Fruit fly (Drosophila melanogaster): ENCODE measurements around the gene 5-HT2A.
A peak's percentile ranks its signal among the peaks of the same experiment; 100 is the strongest.

Gene 5-HT2A

dm6 chr3R:4649880-4650493, 37.3 kb downstream of the 5-HT2A start (continued):
- 0 out of 4 replicates have a peak, but pooled peaks have one; percentile 52 for TF ChIP-seq chinmo (GFP tag; IDR thresholded peaks at IDR 0.05; ENCODE audit: partially characterized antibody)
- no peak for TF ChIP-seq CG32772 (GFP tag; IDR thresholded peaks at IDR 0.05)
- no peak for TF ChIP-seq CG15696 (tag; optimal IDR thresholded peaks at IDR 0.05)
- peak; percentile 43 for TF ChIP-seq CG1832 (GFP tag; optimal IDR thresholded peaks at IDR 0.05)
- no peak for TF ChIP-seq CG17802 (tag; optimal IDR thresholded peaks at IDR 0.05)
- no peak for TF ChIP-seq disco-r (GFP tag; optimal IDR thresholded peaks at IDR 0.05)
- no peak for TF ChIP-seq her (GFP tag; optimal IDR thresholded peaks at IDR 0.05)
- TF ChIP-seq CG3065 (GFP tag; optimal IDR thresholded peaks at IDR 0.05), result no peak
- no peak for TF ChIP-seq CG18011 (GFP tag; optimal IDR thresholded peaks at IDR 0.05)
- TF ChIP-seq CG2678 (tag; optimal IDR thresholded peaks at IDR 0.05), result no peak
- no peak for TF ChIP-seq CG3407 (GFP tag; optimal IDR thresholded peaks at IDR 0.05)
- TF ChIP-seq seq (GFP tag; IDR thresholded peaks at IDR 0.05), result no peak
- TF ChIP-seq row (GFP tag; IDR thresholded peaks at IDR 0.05), result no peak
- TF ChIP-seq fru (optimal IDR thresholded peaks at IDR 0.05), result no peak
- TF ChIP-seq sens (GFP tag), result no peak
- no peak for TF ChIP-seq corto (GFP tag; optimal IDR thresholded peaks at IDR 0.05)
- TF ChIP-seq CTCF (GFP tag; optimal IDR thresholded peaks at IDR 0.05), result no peak
- no peak for TF ChIP-seq CG17385 (GFP tag; optimal IDR thresholded peaks at IDR 0.05)
- TF ChIP-seq Atf-2 (GFP tag; optimal IDR thresholded peaks at IDR 0.05), result no peak
- TF ChIP-seq CG32532 (GFP tag; IDR thresholded peaks at IDR 0.05), result peak; percentile 16; the same call in 1 of the 2 replicates
- no peak for TF ChIP-seq Chrac-16 (GFP tag; optimal IDR thresholded peaks at IDR 0.05)
- TF ChIP-seq run (tag; optimal IDR thresholded peaks at IDR 0.05), result no peak
- TF ChIP-seq CG8290 (GFP tag; optimal IDR thresholded peaks at IDR 0.05), result no peak
- TF ChIP-seq CG8290 (tag; optimal IDR thresholded peaks at IDR 0.05), result no peak
- no peak for TF ChIP-seq CG17328 (GFP tag; IDR thresholded peaks at IDR 0.05)
- no peak for TF ChIP-seq CG6689 (GFP tag; IDR thresholded peaks at IDR 0.05)
- no peak for TF ChIP-seq eyg (GFP tag; optimal IDR thresholded peaks at IDR 0.05)
- TF ChIP-seq ATbp (GFP tag; optimal IDR thresholded peaks at IDR 0.05), result no peak
- no peak for TF ChIP-seq Neu2 (GFP tag; optimal IDR thresholded peaks at IDR 0.05; ENCODE audit: borderline replicate concordance)
- TF ChIP-seq ara (GFP tag; IDR thresholded peaks at IDR 0.05), result no peak
- TF ChIP-seq slou (GFP tag; optimal IDR thresholded peaks at IDR 0.05), result no peak
- TF ChIP-seq Ets97D (GFP tag; optimal IDR thresholded peaks at IDR 0.05), result no peak
- TF ChIP-seq Rfx (GFP tag; IDR thresholded peaks at IDR 0.05), result peak; percentile 16; the same call in 1 of the 2 replicates
- peak; percentile 18 for TF ChIP-seq Med (GFP tag)
- TF ChIP-seq CG2712 (tag; optimal IDR thresholded peaks at IDR 0.05), result no peak
- no peak for TF ChIP-seq Usf (GFP tag; optimal IDR thresholded peaks at IDR 0.05)
- no peak for TF ChIP-seq MTF-1 (GFP tag; optimal IDR thresholded peaks at IDR 0.05; ENCODE audit: borderline replicate concordance)
- TF ChIP-seq gcm2 (GFP tag; optimal IDR thresholded peaks at IDR 0.05), result no peak
- TF ChIP-seq so (GFP tag; IDR thresholded peaks at IDR 0.05), result no peak
- TF ChIP-seq Lhr (GFP tag; optimal IDR thresholded peaks at IDR 0.05), result no peak
- no peak for TF ChIP-seq TFAM (GFP tag; optimal IDR thresholded peaks at IDR 0.05)
- no peak for TF ChIP-seq CG7963 (GFP tag; IDR thresholded peaks at IDR 0.05; ENCODE audit: partially characterized antibody)
- TF ChIP-seq CG30431 (GFP tag; optimal IDR thresholded peaks at IDR 0.05), result no peak
- no peak for TF ChIP-seq ind (GFP tag; optimal IDR thresholded peaks at IDR 0.05)
- no peak for TF ChIP-seq vfl (GFP tag; optimal IDR thresholded peaks at IDR 0.05)
- no peak for TF ChIP-seq lola (GFP tag; optimal IDR thresholded peaks at IDR 0.05)
- TF ChIP-seq Deaf1 (tag; optimal IDR thresholded peaks at IDR 0.05), result peak; percentile 64
- peak; percentile 42; the same call in 1 of the 3 replicates for TF ChIP-seq CG34422 (GFP tag; IDR thresholded peaks at IDR 0.05)
- no peak for TF ChIP-seq CG6654 (GFP tag; optimal IDR thresholded peaks at IDR 0.05)
- TF ChIP-seq Hmr (GFP tag; optimal IDR thresholded peaks at IDR 0.05), result no peak
- TF ChIP-seq CG8478 (optimal IDR thresholded peaks at IDR 0.05), result peak; percentile 48
- no peak for TF ChIP-seq B-H2 (GFP tag; optimal IDR thresholded peaks at IDR 0.05)
- no peak for TF ChIP-seq sens-2 (GFP tag; IDR thresholded peaks at IDR 0.05)
